Worm (Caenorhabditis elegans): ENCODE results near the gene sul-1.

ce11 chrX:3313939-3314338 is 43.2 kb upstream of the sul-1 start:
- TF ChIP-seq R02D3.7 (tag; optimal IDR thresholded peaks at IDR 0.05) (no peak), pqm-1 (tag; optimal IDR thresholded peaks at IDR 0.05) (no peak), jun-1 (tag; optimal IDR thresholded peaks at IDR 0.05) (no peak), eor-1 (tag; optimal IDR thresholded peaks at IDR 0.05) (no peak), nhr-28 (tag; optimal IDR thresholded peaks at IDR 0.05) (no peak), nhr-76 (tag; optimal IDR thresholded peaks at IDR 0.05) (no peak), sea-2 (GFP tag; optimal IDR thresholded peaks at IDR 0.05) (no peak), ceh-16 (tag; optimal IDR thresholded peaks at IDR 0.05) (no peak), fkh-10 (GFP tag; optimal IDR thresholded peaks at IDR 0.05) (no peak), egl-27 (tag; optimal IDR thresholded peaks at IDR 0.05) (no peak), mdl-1 (tag; optimal IDR thresholded peaks at IDR 0.05) (no peak)
